Fruit fly (Drosophila melanogaster) whole organism, embryonic: ENCODE measurements around the gene CG6431.

Experiments
- Aef1 ChIP-seq: fragments of 200-800 bp; sonication (Bioruptor generic); IDR thresholded peaks from 3 replicates; pipeline ENCODE4 v1.3.6; 2022; ENCODE audit warnings: missing biosample characterization, missing genetic modification characterization
- BEAF-32 ChIP-seq: fragments of 200-800 bp; sonication (Bioruptor generic); optimal IDR thresholded peaks from 3 replicates; lab custom pipeline; 2017; ENCODE audit warnings: missing biosample characterization, missing genetic modification characterization, mild to moderate bottlenecking, moderate library complexity, missing genetic modification reagents
- CG10267 ChIP-seq: fragments of 200-800 bp; sonication (Bioruptor generic); optimal IDR thresholded peaks from 2 replicates; lab custom pipeline; 2018; ENCODE audit warnings: missing biosample characterization, mild to moderate bottlenecking, missing genetic modification characterization, moderate library complexity
- CG12104 ChIP-seq: fragments of 200-800 bp; sonication (Bioruptor generic); optimal IDR thresholded peaks from 3 replicates; lab custom pipeline; 2016; ENCODE audit warnings: missing biosample characterization, missing genetic modification characterization
- CG13123 ChIP-seq: fragments of 200-800 bp; sonication (Bioruptor generic); optimal IDR thresholded peaks from 2 replicates; lab custom pipeline; 2016; ENCODE audit warnings: missing biosample characterization, missing genetic modification characterization
- CG14710 ChIP-seq: fragments of 200-800 bp; sonication (Bioruptor generic); optimal IDR thresholded peaks from 3 replicates; lab custom pipeline; 2019; ENCODE audit warnings: missing biosample characterization, mild to moderate bottlenecking, missing genetic modification characterization, moderate library complexity
- CG14860 ChIP-seq: fragments of 200-800 bp; sonication (Bioruptor generic); IDR thresholded peaks from 3 replicates; pipeline ENCODE4 v1.3.6; 2022; ENCODE audit warnings: missing biosample characterization, missing genetic modification characterization; ENCODE audit not compliant: partially characterized antibody
- CG15514 ChIP-seq: fragments of 200-800 bp; sonication (Bioruptor generic); optimal IDR thresholded peaks from 3 replicates; lab custom pipeline; 2017; ENCODE audit warnings: missing biosample characterization, missing genetic modification characterization, mild to moderate bottlenecking, moderate library complexity, missing genetic modification reagents
- CG17186 ChIP-seq: fragments of 200-800 bp; sonication (Bioruptor generic); optimal IDR thresholded peaks from 3 replicates; lab custom pipeline; 2017; ENCODE audit warnings: missing biosample characterization, missing genetic modification reagents, missing genetic modification characterization
- CG17829 ChIP-seq: fragments of 200-800 bp; optimal IDR thresholded peaks from 2 replicates; lab custom pipeline; 2019; ENCODE audit warnings: missing biosample characterization, mild to moderate bottlenecking, missing genetic modification characterization, moderate library complexity
- CG42726 ChIP-seq: fragments of 200-800 bp; sonication (Bioruptor generic); IDR thresholded peaks from 2 replicates; pipeline ENCODE4 v1.3.6; 2022; ENCODE audit warnings: missing biosample characterization, missing genetic modification characterization; ENCODE audit not compliant: partially characterized antibody
- CG6175 ChIP-seq: fragments of 200-800 bp; sonication (Bioruptor generic); IDR thresholded peaks from 3 replicates; pipeline ENCODE4 v1.3.6; 2022; ENCODE audit warnings: missing biosample characterization, missing genetic modification characterization
- CG6254 ChIP-seq: fragments of 200-800 bp; sonication (Bioruptor generic); optimal IDR thresholded peaks from 3 replicates; lab custom pipeline; 2017; ENCODE audit warnings: mild to moderate bottlenecking, missing biosample characterization, missing genetic modification reagents, missing genetic modification characterization
- CG6791 ChIP-seq: fragments of 200-800 bp; sonication (Bioruptor generic); IDR thresholded peaks from 3 replicates; pipeline ENCODE4 v1.3.6; 2022; ENCODE audit warnings: missing biosample characterization, missing genetic modification characterization; ENCODE audit not compliant: partially characterized antibody
- CG7963 ChIP-seq: fragments of 200-800 bp; sonication (Bioruptor generic); IDR thresholded peaks from 3 replicates; pipeline ENCODE4 v1.3.6; 2022; ENCODE audit warnings: missing biosample characterization, missing genetic modification characterization; ENCODE audit not compliant: partially characterized antibody
- CG9797 ChIP-seq: fragments of 200-800 bp; sonication (Bioruptor generic); optimal IDR thresholded peaks from 3 replicates; lab custom pipeline; 2018; ENCODE audit warnings: missing biosample characterization, mild to moderate bottlenecking, missing genetic modification characterization
- Dref ChIP-seq: fragments of 200-800 bp; sonication (Bioruptor generic); IDR thresholded peaks from 2 replicates; pipeline ENCODE4 v1.3.6; 2022; ENCODE audit warnings: missing biosample characterization, missing genetic modification characterization
- Ets97D ChIP-seq: fragments of 200-800 bp; sonication (Bioruptor generic); optimal IDR thresholded peaks from 3 replicates; lab custom pipeline; 2016; ENCODE audit warnings: missing biosample characterization, missing genetic modification characterization
- HLH4C ChIP-seq: fragments of 200-800 bp; sonication (Bioruptor generic); IDR thresholded peaks from 3 replicates; pipeline ENCODE4 v1.3.6; 2022; ENCODE audit warnings: missing biosample characterization, missing genetic modification characterization; ENCODE audit not compliant: partially characterized antibody
- Lhr ChIP-seq: fragments of 200-800 bp; sonication (Bioruptor generic); optimal IDR thresholded peaks from 3 replicates; lab custom pipeline; 2017; ENCODE audit warnings: mild to moderate bottlenecking, missing biosample characterization, missing genetic modification reagents, missing genetic modification characterization
- MESR4 ChIP-seq: fragments of 200-800 bp; sonication (Bioruptor generic); optimal IDR thresholded peaks from 2 replicates; lab custom pipeline; 2018; ENCODE audit warnings: missing biosample characterization, mild to moderate bottlenecking, missing genetic modification characterization, moderate library complexity
- Max ChIP-seq: fragments of 200-800 bp; sonication (Bioruptor generic); optimal IDR thresholded peaks from 2 replicates; lab custom pipeline; 2016; ENCODE audit warnings: missing biosample characterization, mild to moderate bottlenecking, missing genetic modification characterization
- YL-1 ChIP-seq: fragments of 200-800 bp; sonication (Bioruptor generic); optimal IDR thresholded peaks from 3 replicates; lab custom pipeline; 2017; ENCODE audit warnings: missing biosample characterization, mild to moderate bottlenecking, missing genetic modification characterization
- abd-A ChIP-seq: fragments of 200-800 bp; sonication (Bioruptor generic); optimal IDR thresholded peaks from 3 replicates; lab custom pipeline; 2019; ENCODE audit warnings: missing biosample characterization, mild to moderate bottlenecking, missing genetic modification characterization, moderate library complexity
- al ChIP-seq: fragments of 200-800 bp; sonication (Bioruptor generic); IDR thresholded peaks from 2 replicates; pipeline ENCODE4 v1.3.6; 2022; ENCODE audit warnings: missing biosample characterization, missing genetic modification characterization
- amos ChIP-seq: fragments of 200-800 bp; sonication (Bioruptor generic); IDR thresholded peaks from 2 replicates; pipeline ENCODE4 v1.3.6; 2022; ENCODE audit warnings: missing biosample characterization, missing genetic modification characterization; ENCODE audit not compliant: partially characterized antibody
- bbx ChIP-seq: fragments of 200-800 bp; sonication (Bioruptor generic); IDR thresholded peaks from 2 replicates; pipeline ENCODE4 v1.3.6; 2022; ENCODE audit warnings: missing biosample characterization, missing genetic modification characterization; ENCODE audit not compliant: partially characterized antibody
- crol ChIP-seq: fragments of 200-800 bp; sonication (Bioruptor generic); IDR thresholded peaks from 2 replicates; pipeline ENCODE4 v1.3.6; 2022; ENCODE audit warnings: missing biosample characterization, missing genetic modification characterization
- dimm ChIP-seq: fragments of 200-800 bp; sonication (Bioruptor generic); IDR thresholded peaks from 2 replicates; pipeline ENCODE4 v1.3.6; 2022; ENCODE audit warnings: missing biosample characterization, missing genetic modification characterization
- disco-r ChIP-seq: fragments of 200-800 bp; sonication (Bioruptor generic); optimal IDR thresholded peaks from 2 replicates; lab custom pipeline; 2016; ENCODE audit warnings: missing biosample characterization, missing genetic modification characterization
- dm ChIP-seq: fragments of 200-800 bp; sonication (Bioruptor generic); optimal IDR thresholded peaks from 3 replicates; lab custom pipeline; 2016; ENCODE audit warnings: missing biosample characterization, missing genetic modification characterization
- gfzf ChIP-seq: fragments of 200-800 bp; sonication (Bioruptor generic); optimal IDR thresholded peaks from 2 replicates; lab custom pipeline; 2016; ENCODE audit warnings: missing biosample characterization, mild to moderate bottlenecking, missing genetic modification characterization, moderate library complexity
- grn ChIP-seq: fragments of 200-800 bp; sonication (Bioruptor generic); optimal IDR thresholded peaks from 3 replicates; lab custom pipeline; 2017; ENCODE audit warnings: missing biosample characterization, missing genetic modification characterization
- inv ChIP-seq: fragments of 200-800 bp; sonication (Bioruptor generic); IDR thresholded peaks from 2 replicates; pipeline ENCODE4 v1.3.6; 2022; ENCODE audit warnings: missing biosample characterization, missing genetic modification characterization; ENCODE audit not compliant: partially characterized antibody
- jing ChIP-seq: fragments of 200-800 bp; sonication (Bioruptor generic); optimal IDR thresholded peaks from 2 replicates; lab custom pipeline; 2018; ENCODE audit warnings: missing biosample characterization, mild to moderate bottlenecking, missing genetic modification characterization
- knrl ChIP-seq: fragments of 200-800 bp; sonication (Bioruptor generic); IDR thresholded peaks from 3 replicates; pipeline ENCODE4 v1.3.6; 2022; ENCODE audit warnings: missing biosample characterization, missing genetic modification characterization; ENCODE audit not compliant: partially characterized antibody
- nerfin-1 ChIP-seq: fragments of 200-800 bp; sonication (Bioruptor generic); optimal IDR thresholded peaks from 3 replicates; lab custom pipeline; 2019; ENCODE audit warnings: missing biosample characterization, mild to moderate bottlenecking, missing genetic modification characterization, moderate library complexity
- oc ChIP-seq: fragments of 200-800 bp; sonication (Bioruptor generic); optimal IDR thresholded peaks from 2 replicates; lab custom pipeline; 2018; ENCODE audit warnings: missing biosample characterization, mild to moderate bottlenecking, missing genetic modification characterization, moderate library complexity
- onecut ChIP-seq: fragments of 200-800 bp; sonication (Bioruptor generic); IDR thresholded peaks from 2 replicates; pipeline ENCODE4 v1.3.6; 2022; ENCODE audit warnings: missing biosample characterization, missing genetic modification characterization
- phol ChIP-seq: fragments of 200-800 bp; sonication (Bioruptor generic); optimal IDR thresholded peaks from 3 replicates; lab custom pipeline; 2018; ENCODE audit warnings: missing biosample characterization, mild to moderate bottlenecking, missing genetic modification characterization, moderate library complexity
- pnt ChIP-seq: fragments of 200-800 bp; sonication (Bioruptor generic); optimal IDR thresholded peaks from 3 replicates; lab custom pipeline; 2016; ENCODE audit warnings: missing biosample characterization, missing genetic modification characterization
- sc ChIP-seq, 3 experiments: fragments of >200 bp in 2 of 3; fragments of 200-800 bp in 1 of 3; sonication (Bioruptor generic) in 1 of 3; optimal IDR thresholded peaks; 2 replicates in 2 of 3; 3 replicates in 1 of 3; lab custom pipeline; 2017; ENCODE audit warnings: mild to moderate bottlenecking in 1 of 3, missing biosample characterization in 1 of 3, missing genetic modification characterization in 1 of 3, missing genetic modification reagents in 1 of 3
- scrt ChIP-seq: fragments of 200-800 bp; sonication (Bioruptor generic); optimal IDR thresholded peaks from 2 replicates; lab custom pipeline; 2018; ENCODE audit warnings: missing biosample characterization, mild to moderate bottlenecking, missing genetic modification characterization, moderate library complexity
- sna ChIP-seq: fragments of 200-800 bp; sonication (Bioruptor generic); IDR thresholded peaks from 2 replicates; pipeline ENCODE4 v1.3.6; 2022; ENCODE audit warnings: missing biosample characterization, missing genetic modification characterization; ENCODE audit not compliant: partially characterized antibody
- tna ChIP-seq: fragments of 200-800 bp; sonication (Bioruptor generic); IDR thresholded peaks from 2 replicates; pipeline ENCODE4 v1.3.6; 2022; ENCODE audit warnings: missing biosample characterization, missing genetic modification characterization; ENCODE audit not compliant: partially characterized antibody
- unc-4 ChIP-seq: fragments of 200-800 bp; sonication (Bioruptor generic); IDR thresholded peaks from 2 replicates; pipeline ENCODE4 v1.3.6; 2022; ENCODE audit warnings: missing biosample characterization, missing genetic modification characterization; ENCODE audit not compliant: partially characterized antibody
- zen2 ChIP-seq: fragments of 200-800 bp; sonication (Bioruptor generic); IDR thresholded peaks from 3 replicates; pipeline ENCODE4 v1.3.6; 2022; ENCODE audit warnings: missing biosample characterization, missing genetic modification characterization; ENCODE audit not compliant: partially characterized antibody

The CG6431 gene

dm6 chr2L:10769708-10770107, 45.7 kb downstream of the CG6431 start, which contains the start of gene CG6724 (continued):
- TF ChIP-seq crol (GFP tag; lab: Robert Waterston, UW) (peak; percentile 51; the same call in 1 of the 2 replicates), CG9797 (GFP tag; lab: Kevin White, UChicago) (peak; percentile 65), scrt (GFP tag; lab: Kevin White, UChicago) (peak; percentile 56), CG6254 (no peak), sc (optimal IDR thresholded peaks at IDR 0.05; lab: Kevin White, UChicago) (no peak), sc (GFP tag; optimal IDR thresholded peaks at IDR 0.05; lab: Kevin White, UChicago) (no peak), HLH4C (peak; percentile 88), sna (GFP tag; lab: Robert Waterston, UW) (peak; percentile 63; the same call in 1 of the 2 replicates), CG14710 (tag; lab: Kevin White, UChicago) (peak; percentile 24), MESR4 (GFP tag; lab: Kevin White, UChicago) (peak; percentile 62), BEAF-32 (GFP tag; lab: Kevin White, UChicago) (peak; percentile 65), CG14860 (GFP tag; lab: Robert Waterston, UW) (peak; percentile 45), Lhr (GFP tag; lab: Kevin White, UChicago) (no peak), tna (GFP tag; lab: Robert Waterston, UW) (peak; percentile 74), CG42726 (GFP tag; lab: Robert Waterston, UW) (peak; percentile 73; the same call in 1 of the 2 replicates), abd-A (no peak), YL-1 (GFP tag; lab: Kevin White, UChicago) (peak; percentile 54), dimm (no peak), CG12104 (GFP tag; lab: Kevin White, UChicago) (no peak), disco-r (GFP tag; lab: Kevin White, UChicago) (no peak), inv (GFP tag; lab: Robert Waterston, UW) (peak; percentile 50), Ets97D (GFP tag; lab: Kevin White, UChicago) (peak; percentile 55), oc (tag; lab: Kevin White, UChicago) (no peak), zen2 (0 out of 3 replicates have a peak, but pooled peaks have one; percentile 46), nerfin-1 (tag; lab: Kevin White, UChicago) (no peak), al (GFP tag; lab: Robert Waterston, UW) (no peak), Aef1 (GFP tag; lab: Robert Waterston, UW) (no peak), CG13123 (no peak), onecut (no peak), grn (GFP tag; lab: Kevin White, UChicago) (peak; percentile 26), dm (GFP tag; lab: Kevin White, UChicago) (peak; percentile 90), CG17186 (GFP tag; lab: Kevin White, UChicago) (peak; percentile 65), amos (GFP tag; lab: Robert Waterston, UW) (peak; percentile 71), phol (peak; percentile 7), CG17829 (tag; lab: Kevin White, UChicago) (peak; percentile 25), pnt (no peak), bbx (GFP tag; lab: Robert Waterston, UW) (peak; percentile 88), Max (GFP tag; lab: Kevin White, UChicago) (peak; percentile 25), knrl (GFP tag; lab: Robert Waterston, UW) (peak; percentile 55; the same call in 2 of the 3 replicates), CG10267 (peak; percentile 37), gfzf (GFP tag; lab: Kevin White, UChicago) (peak; percentile 84), unc-4 (GFP tag; lab: Robert Waterston, UW) (peak; percentile 61), CG6791 (GFP tag; lab: Robert Waterston, UW) (peak; percentile 76), CG7963 (GFP tag; lab: Robert Waterston, UW) (peak; percentile 61; the same call in 2 of the 3 replicates), jing (GFP tag; lab: Kevin White, UChicago) (no peak), CG6175 (GFP tag; lab: Robert Waterston, UW) (no peak), CG15514 (GFP tag; lab: Kevin White, UChicago) (peak; percentile 32), Dref (peak; percentile 95)
